Worm (Caenorhabditis elegans) whole organism, early embryonic: ENCODE measurements around the gene Y50D4A.4.

Experiments
- B0310.2 ChIP-seq: sonication (generic microtip); optimal IDR thresholded peaks from 2 replicates; lab custom pipeline; 2016; ENCODE audit warnings: mild to moderate bottlenecking, missing genetic modification characterization, missing compliant biosample characterization
- F13C5.2 ChIP-seq: sonication (generic microtip); optimal IDR thresholded peaks from 2 replicates; lab custom pipeline; 2017; ENCODE audit warnings: mild to moderate bottlenecking, missing genetic modification characterization, inconsistent platforms, missing compliant biosample characterization
- ama-1 ChIP-seq: fragments of 150-350 bp; optimal IDR thresholded peaks from 2 replicates; lab custom pipeline; 2014
- ceh-13 ChIP-seq: fragments of 200-800 bp; sonication (Bioruptor generic); optimal IDR thresholded peaks from 2 replicates; lab custom pipeline; 2018; ENCODE audit warnings: mild to moderate bottlenecking, missing genetic modification characterization, missing compliant biosample characterization
- flt-1 ChIP-seq: fragments of 200-800 bp; sonication (Bioruptor generic); IDR thresholded peaks from 2 replicates; pipeline ENCODE4 v1.3.6; 2022; ENCODE audit warnings: missing genetic modification characterization, missing compliant biosample characterization
- hmg-4 ChIP-seq: fragments of 200-800 bp; sonication (Bioruptor generic); optimal IDR thresholded peaks from 2 replicates; lab custom pipeline; 2018; ENCODE audit warnings: mild to moderate bottlenecking, missing genetic modification characterization, missing compliant biosample characterization
- hnd-1 ChIP-seq: sonication (generic microtip); optimal IDR thresholded peaks from 2 replicates; lab custom pipeline; 2016; ENCODE audit warnings: missing genetic modification characterization, missing compliant biosample characterization
- pes-1 ChIP-seq: fragments of 200-800 bp; sonication (Bioruptor generic); IDR thresholded peaks from 2 replicates; pipeline ENCODE4 v1.3.6; 2022; ENCODE audit warnings: missing genetic modification reagents, missing genetic modification characterization, missing compliant biosample characterization
- sea-1 ChIP-seq: fragments of 200-800 bp; sonication (Bioruptor generic); conservative IDR thresholded peaks from 2 replicates; pipeline ENCODE4 v1.3.6; 2022; ENCODE audit warnings: missing genetic modification characterization, missing compliant biosample characterization
- tbx-11 ChIP-seq: fragments of 200-800 bp; sonication (Bioruptor generic); IDR thresholded peaks from 2 replicates; pipeline ENCODE4 v1.3.6; 2022; ENCODE audit warnings: missing genetic modification characterization, missing compliant biosample characterization
- tbx-37 ChIP-seq: fragments of 200-800 bp; sonication (Bioruptor generic); conservative IDR thresholded peaks from 2 replicates; pipeline ENCODE4 v1.3.6; 2022; ENCODE audit warnings: missing genetic modification reagents, missing genetic modification characterization, missing compliant biosample characterization
- tra-4 ChIP-seq: sonication (generic microtip); optimal IDR thresholded peaks from 2 replicates; lab custom pipeline; 2017; ENCODE audit warnings: missing genetic modification characterization, missing compliant biosample characterization

- TF ChIP-seq sea-1 (GFP tag; lab: Robert Waterston, UW) (no peak), B0310.2 (tag; lab: Kevin White, UChicago) (no peak), hnd-1 (tag; lab: Kevin White, UChicago) (no peak), tbx-37 (GFP tag; lab: Robert Waterston, UW) (no peak), ama-1 (no peak), tbx-11 (GFP tag; lab: Robert Waterston, UW) (no peak), flt-1 (no peak), pes-1 (GFP tag; lab: Robert Waterston, UW) (no peak), hmg-4 (GFP tag; lab: Kevin White, UChicago) (no peak), ceh-13 (GFP tag; lab: Kevin White, UChicago) (no peak), tra-4 (tag; lab: Kevin White, UChicago) (no peak), F13C5.2 (tag; lab: Kevin White, UChicago) (no peak)
Observed at ce11 chrV:1149734-1150669, 45.9 kb downstream of the Y50D4A.4 start.
